2 worm cellular contexts compared by ENCODE assay signal in genomic region chrX:10555189-10555964, ce11.
A peak's percentile ranks its signal among the peaks of the same experiment; 100 is the strongest.
TF ChIP-seq lines count a peak whose summit lies in the region.

syd-2 (minus strand) TSS chrX:10555239.

TF ChIP-seq in whole organism, L4 larva, 104 proteins besides CTCF, POLR2A, EP300 and RAD21 (continued from another document):
- TF ChIP-seq cey-2 (tag; optimal IDR thresholded peaks at IDR 0.05; lab: Kevin White, UChicago; ENCODE audit: borderline replicate concordance, insufficient read depth) = no peak
- TF ChIP-seq hlh-11 (tag; optimal IDR thresholded peaks at IDR 0.05; lab: Kevin White, UChicago) = peak; percentile 88
- peak; percentile 72 for TF ChIP-seq nhr-28 (tag; optimal IDR thresholded peaks at IDR 0.05; lab: Kevin White, UChicago)
- TF ChIP-seq dmd-9 (GFP tag; IDR thresholded peaks at IDR 0.05; lab: Robert Waterston, UW) = 0 out of 2 replicates have a peak, but pooled peaks have one; percentile 8

TF ChIP-seq in whole organism, late embryonic, 69 proteins besides CTCF, POLR2A, EP300 and RAD21 (continued from another document):
- TF ChIP-seq syd-9 (tag; optimal IDR thresholded peaks at IDR 0.05; lab: Kevin White, UChicago) (peak; percentile 69), K09A11.1 (tag; optimal IDR thresholded peaks at IDR 0.05; lab: Kevin White, UChicago; ENCODE audit: insufficient read depth) (peak; percentile 44), ets-4 (tag; optimal IDR thresholded peaks at IDR 0.05; lab: Kevin White, UChicago) (peak; percentile 31)
